Fruit fly (Drosophila melanogaster) whole organism, prepupa: ENCODE data around the gene CG32425.

ENCODE experiments used
- Blimp-1 ChIP-seq: fragments of 200-800 bp; sonication (Bioruptor generic); optimal IDR thresholded peaks from 3 replicates; lab custom pipeline; 2017; ENCODE audit warnings: missing biosample characterization, missing genetic modification characterization, mild to moderate bottlenecking, moderate library complexity, missing genetic modification reagents
- CG10631 ChIP-seq: fragments of 200-800 bp; sonication (Bioruptor generic); optimal IDR thresholded peaks from 2 replicates; lab custom pipeline; 2016; ENCODE audit warnings: missing biosample characterization, missing genetic modification characterization
- CG10669 ChIP-seq: fragments of 200-800 bp; sonication (Bioruptor generic); optimal IDR thresholded peaks from 3 replicates; lab custom pipeline; 2018; ENCODE audit warnings: missing biosample characterization, mild to moderate bottlenecking, missing genetic modification characterization, moderate library complexity
- CG11762 ChIP-seq: fragments of 200-800 bp; sonication (Bioruptor generic); optimal IDR thresholded peaks from 3 replicates; lab custom pipeline; 2016; ENCODE audit warnings: missing biosample characterization, missing genetic modification characterization; ENCODE audit not compliant: insufficient read depth
- CG1621 ChIP-seq: fragments of 200-800 bp; sonication (Bioruptor generic); optimal IDR thresholded peaks from 3 replicates; lab custom pipeline; 2018; ENCODE audit warnings: missing biosample characterization, mild to moderate bottlenecking, missing genetic modification characterization
- CG16779 ChIP-seq: fragments of 200-800 bp; sonication (Bioruptor generic); optimal IDR thresholded peaks from 3 replicates; lab custom pipeline; 2017; ENCODE audit warnings: missing biosample characterization, mild to moderate bottlenecking, missing genetic modification characterization
- CG31627 ChIP-seq: fragments of 200-800 bp; sonication (Bioruptor generic); optimal IDR thresholded peaks from 3 replicates; lab custom pipeline; 2016; ENCODE audit warnings: missing biosample characterization, missing genetic modification characterization
- CG32006 ChIP-seq: fragments of 200-800 bp; sonication (Bioruptor generic); optimal IDR thresholded peaks from 3 replicates; lab custom pipeline; 2017; ENCODE audit warnings: missing biosample characterization, mild to moderate bottlenecking, missing genetic modification characterization
- CG3919 ChIP-seq: fragments of 200-800 bp; sonication (Bioruptor generic); optimal IDR thresholded peaks from 3 replicates; lab custom pipeline; 2016; ENCODE audit warnings: missing biosample characterization, missing genetic modification characterization
- CG6163 ChIP-seq: fragments of 200-800 bp; sonication (Bioruptor generic); IDR thresholded peaks from 3 replicates; pipeline ENCODE4 v1.3.6; 2022; ENCODE audit warnings: missing biosample characterization, missing genetic modification characterization
- CG6276 ChIP-seq: fragments of 200-800 bp; sonication (Bioruptor generic); optimal IDR thresholded peaks from 2 replicates; lab custom pipeline; 2017; ENCODE audit warnings: missing biosample characterization, mild to moderate bottlenecking, missing genetic modification characterization
- CG6792 ChIP-seq: fragments of 200-800 bp; sonication (Bioruptor generic); optimal IDR thresholded peaks from 3 replicates; lab custom pipeline; 2016; ENCODE audit warnings: missing biosample characterization, missing genetic modification characterization
- CG6808 ChIP-seq: fragments of 200-800 bp; sonication (Bioruptor generic); optimal IDR thresholded peaks from 3 replicates; lab custom pipeline; 2017; ENCODE audit warnings: missing biosample characterization, missing genetic modification characterization, mild to moderate bottlenecking, moderate library complexity, missing genetic modification reagents
- CG6854 ChIP-seq: fragments of 200-800 bp; sonication (Bioruptor generic); optimal IDR thresholded peaks from 2 replicates; lab custom pipeline; 2017; ENCODE audit warnings: missing biosample characterization, mild to moderate bottlenecking, missing genetic modification characterization
- CG7368 ChIP-seq: fragments of 200-800 bp; sonication (Bioruptor generic); optimal IDR thresholded peaks from 3 replicates; lab custom pipeline; 2016; ENCODE audit warnings: missing biosample characterization, missing genetic modification characterization
- CG8319 ChIP-seq: fragments of 200-800 bp; sonication (Bioruptor generic); optimal IDR thresholded peaks from 3 replicates; lab custom pipeline; 2016; ENCODE audit warnings: missing biosample characterization, missing genetic modification characterization
- CG8632 ChIP-seq: fragments of 200-800 bp; sonication (Bioruptor generic); optimal IDR thresholded peaks from 3 replicates; lab custom pipeline; 2016; ENCODE audit warnings: missing biosample characterization, missing genetic modification characterization
- CG9139 ChIP-seq: fragments of 200-800 bp; sonication (Bioruptor generic); optimal IDR thresholded peaks from 3 replicates; lab custom pipeline; 2017; ENCODE audit warnings: missing biosample characterization, mild to moderate bottlenecking, missing genetic modification characterization
- Eip75B ChIP-seq: fragments of 200-800 bp; sonication (Bioruptor generic); optimal IDR thresholded peaks from 3 replicates; lab custom pipeline; 2016; ENCODE audit warnings: missing biosample characterization, missing genetic modification characterization
- Eip78C ChIP-seq: fragments of 200-800 bp; sonication (Bioruptor generic); peaks from one replicate; lab custom pipeline; 2016; ENCODE audit warnings: missing biosample characterization, missing genetic modification characterization
- Eip93F ChIP-seq: fragments of 200-800 bp; sonication (Bioruptor generic); optimal IDR thresholded peaks from 2 replicates; lab custom pipeline; 2016; ENCODE audit warnings: missing biosample characterization, mild to moderate bottlenecking, missing genetic modification characterization
- Ets21C ChIP-seq: fragments of 200-800 bp; sonication (Bioruptor generic); optimal IDR thresholded peaks from 3 replicates; lab custom pipeline; 2016; ENCODE audit warnings: missing biosample characterization, missing genetic modification characterization
- Ets96B ChIP-seq: fragments of 200-800 bp; optimal IDR thresholded peaks from 2 replicates; lab custom pipeline; 2019; ENCODE audit warnings: missing biosample characterization, mild to moderate bottlenecking, missing genetic modification characterization, moderate library complexity
- Hr38 ChIP-seq: sonication (Bioruptor generic); optimal IDR thresholded peaks from 2 replicates; lab custom pipeline; 2016; ENCODE audit warnings: missing biosample characterization, missing genetic modification characterization
- Hr39 ChIP-seq: fragments of 200-800 bp; sonication (Bioruptor generic); optimal IDR thresholded peaks from 2 replicates; lab custom pipeline; 2016; ENCODE audit warnings: missing biosample characterization, missing genetic modification characterization
- Hr4 ChIP-seq: fragments of 200-800 bp; sonication (Bioruptor generic); optimal IDR thresholded peaks from 3 replicates; lab custom pipeline; 2016; ENCODE audit warnings: missing biosample characterization, missing genetic modification characterization
- Lpt ChIP-seq: fragments of 200-800 bp; sonication (Bioruptor generic); optimal IDR thresholded peaks from 3 replicates; lab custom pipeline; 2016; ENCODE audit warnings: missing biosample characterization, missing genetic modification characterization
- Met ChIP-seq: fragments of 200-800 bp; sonication (Bioruptor generic); optimal IDR thresholded peaks from 3 replicates; lab custom pipeline; 2016; ENCODE audit warnings: missing biosample characterization, missing genetic modification characterization
- OdsH ChIP-seq: fragments of 200-800 bp; sonication (Bioruptor generic); optimal IDR thresholded peaks from 3 replicates; lab custom pipeline; 2016; ENCODE audit warnings: missing biosample characterization, missing genetic modification characterization
- Sox102F ChIP-seq: fragments of 200-800 bp; sonication (Bioruptor generic); optimal IDR thresholded peaks from 2 replicates; lab custom pipeline; 2016; ENCODE audit warnings: missing biosample characterization, mild to moderate bottlenecking, missing genetic modification characterization
- Sox15 ChIP-seq: fragments of 200-800 bp; sonication (Bioruptor generic); optimal IDR thresholded peaks from 3 replicates; lab custom pipeline; 2016; ENCODE audit warnings: missing biosample characterization, missing genetic modification characterization
- achi ChIP-seq: fragments of 200-800 bp; sonication (Bioruptor generic); optimal IDR thresholded peaks from 3 replicates; lab custom pipeline; 2016; ENCODE audit warnings: missing biosample characterization, missing genetic modification characterization
- cyc ChIP-seq: fragments of 200-800 bp; sonication (Bioruptor generic); optimal IDR thresholded peaks from 3 replicates; lab custom pipeline; 2016; ENCODE audit warnings: missing biosample characterization, missing genetic modification characterization
- dac ChIP-seq: fragments of 200-800 bp; sonication (Bioruptor generic); optimal IDR thresholded peaks from 2 replicates; lab custom pipeline; 2017; ENCODE audit warnings: missing biosample characterization, mild to moderate bottlenecking, missing genetic modification characterization
- dsx ChIP-seq: fragments of 200-800 bp; optimal IDR thresholded peaks from 3 replicates; lab custom pipeline; 2019; ENCODE audit warnings: missing biosample characterization, mild to moderate bottlenecking, missing genetic modification characterization, moderate library complexity; ENCODE audit not compliant: poor library complexity, severe bottlenecking
- eg ChIP-seq: fragments of 200-800 bp; sonication (Bioruptor generic); IDR thresholded peaks from 3 replicates; pipeline ENCODE4 v1.3.6; 2022; ENCODE audit warnings: missing biosample characterization, missing genetic modification characterization
- esn ChIP-seq: fragments of 200-800 bp; sonication (Bioruptor generic); optimal IDR thresholded peaks from 2 replicates; lab custom pipeline; 2016; ENCODE audit warnings: missing biosample characterization, mild to moderate bottlenecking, missing genetic modification characterization, moderate library complexity
- fd59A ChIP-seq: fragments of 200-800 bp; sonication (Bioruptor generic); optimal IDR thresholded peaks from 2 replicates; lab custom pipeline; 2017; ENCODE audit warnings: missing biosample characterization, mild to moderate bottlenecking, missing genetic modification characterization, missing genetic modification reagents
- fd85E ChIP-seq: fragments of 200-800 bp; sonication (Bioruptor generic); optimal IDR thresholded peaks from 3 replicates; lab custom pipeline; 2016; ENCODE audit warnings: missing biosample characterization, missing genetic modification characterization
- fkh ChIP-seq: fragments of 200-800 bp; sonication (Bioruptor generic); optimal IDR thresholded peaks from 3 replicates; lab custom pipeline; 2017; ENCODE audit warnings: missing biosample characterization, mild to moderate bottlenecking, missing genetic modification characterization, moderate library complexity
- net ChIP-seq: fragments of 200-800 bp; sonication (Bioruptor generic); optimal IDR thresholded peaks from 3 replicates; lab custom pipeline; 2016; ENCODE audit warnings: missing biosample characterization, missing genetic modification characterization
- pdm3 ChIP-seq: fragments of 200-800 bp; sonication (Bioruptor generic); optimal IDR thresholded peaks from 3 replicates; lab custom pipeline; 2016; ENCODE audit warnings: missing biosample characterization, missing genetic modification characterization
- salr ChIP-seq, 2 experiments: fragments of 200-800 bp; sonication (Bioruptor generic); optimal IDR thresholded peaks; 3 replicates each; lab custom pipeline; 2016 to 2018; ENCODE audit warnings: missing biosample characterization in 2 of 2, missing genetic modification characterization in 2 of 2, mild to moderate bottlenecking in 1 of 2
- spab ChIP-seq: fragments of 200-800 bp; sonication (Bioruptor generic); optimal IDR thresholded peaks from 2 replicates; lab custom pipeline; 2017; ENCODE audit warnings: missing biosample characterization, mild to moderate bottlenecking, missing genetic modification characterization, missing genetic modification reagents
- ss ChIP-seq, 2 experiments: fragments of 200-800 bp; sonication (Bioruptor generic); optimal IDR thresholded peaks; 2 replicates in 1 of 2; 3 replicates in 1 of 2; lab custom pipeline; 2017 to 2018; ENCODE audit warnings: mild to moderate bottlenecking in 2 of 2, missing biosample characterization in 2 of 2, missing genetic modification characterization in 2 of 2, moderate library complexity in 1 of 2
- svp ChIP-seq: fragments of 200-800 bp; sonication (Bioruptor generic); peaks from one replicate; lab custom pipeline; 2016; ENCODE audit warnings: missing biosample characterization, missing genetic modification characterization
- vri ChIP-seq: fragments of 200-800 bp; sonication (Bioruptor generic); optimal IDR thresholded peaks from 3 replicates; lab custom pipeline; 2016; ENCODE audit warnings: missing biosample characterization, mild to moderate bottlenecking, missing genetic modification characterization

Gene CG32425

DNA sequence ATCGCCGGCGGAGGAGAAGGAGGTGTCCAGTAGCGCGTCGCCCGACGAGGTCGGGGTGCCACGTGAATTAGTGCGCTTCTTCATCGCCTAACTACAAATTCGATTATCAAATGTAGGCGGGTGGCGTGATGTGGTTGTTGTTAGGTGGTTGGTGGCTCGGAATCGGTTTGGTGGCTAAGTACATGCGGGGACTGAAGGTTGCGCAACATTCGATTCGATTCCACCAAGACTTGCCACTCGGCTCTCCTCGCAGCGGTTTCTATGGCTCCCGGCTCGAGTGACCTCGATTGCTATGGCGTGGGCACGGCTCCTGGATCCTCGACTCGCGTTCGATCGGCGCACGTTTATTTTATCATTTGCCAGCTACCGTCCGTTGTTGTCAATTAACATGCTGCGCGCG is 28.6 kb downstream of the CG32425 start:
- TF ChIP-seq dsx (no peak), CG3919 (no peak), CG6276 (GFP tag; lab: Kevin White, UChicago) (no peak), achi (GFP tag; lab: Kevin White, UChicago) (no peak), fd59A (GFP tag; lab: Kevin White, UChicago) (no peak), dac (GFP tag; lab: Kevin White, UChicago) (no peak), CG11762 (GFP tag; lab: Kevin White, UChicago) (no peak), OdsH (GFP tag; lab: Kevin White, UChicago) (no peak), CG8319 (GFP tag; lab: Kevin White, UChicago) (no peak), svp (no peak), Hr4 (GFP tag; lab: Kevin White, UChicago) (no peak), fkh (GFP tag; lab: Kevin White, UChicago) (no peak), CG10669 (GFP tag; lab: Kevin White, UChicago) (no peak)

DNA sequence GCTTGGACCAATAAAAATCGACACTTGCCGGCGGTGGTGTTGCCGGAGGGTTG is 28.8 kb downstream of the CG32425 start, which contains the start of gene Pss:
Pss (minus strand) TSS at position 32 of the 53 bp plus-strand sequence.
- TF ChIP-seq vri (GFP tag; lab: Kevin White, UChicago): no peak
- TF ChIP-seq, all 60 proteins: peak for 0

DNA sequence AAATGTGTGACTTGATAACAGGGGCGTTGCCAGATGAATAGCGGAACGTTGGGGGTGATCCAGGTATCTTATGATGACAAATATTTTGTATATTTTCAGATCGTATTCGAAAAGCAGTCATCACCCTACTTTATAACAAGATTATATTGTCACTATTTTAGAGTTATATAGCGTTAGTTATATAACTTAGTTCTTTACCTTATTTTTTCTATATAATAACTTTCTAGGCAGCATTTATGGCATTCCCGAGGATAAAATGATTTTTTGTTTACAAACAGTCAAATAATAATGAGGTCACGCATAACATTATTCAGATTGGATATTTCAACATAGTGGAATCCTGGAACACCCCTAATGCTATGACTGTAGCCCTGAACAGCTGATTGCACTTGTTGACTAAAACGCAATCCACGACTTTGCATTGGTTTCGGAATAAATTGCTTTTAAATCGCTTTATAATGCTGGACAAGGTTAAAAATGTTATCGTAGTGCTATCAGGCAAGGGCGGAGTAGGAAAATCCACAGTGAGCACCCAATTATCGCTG is 29.1 kb downstream of the CG32425 start, which contains the start of gene Nubp2:
Nubp2 (plus strand) TSS at position 381 of the 545 bp plus-strand sequence.
- TF ChIP-seq CG8632: peak; percentile 93
- TF ChIP-seq CG7368 (GFP tag; lab: Kevin White, UChicago): peak; percentile 90
- peak; percentile 95 for TF ChIP-seq Met (GFP tag; lab: Kevin White, UChicago)
- peak; percentile 95 for TF ChIP-seq cyc (GFP tag; lab: Kevin White, UChicago)
- peak; percentile 97 for TF ChIP-seq Eip78C (GFP tag; lab: Kevin White, UChicago)
- peak; percentile 83 for TF ChIP-seq spab (GFP tag; lab: Kevin White, UChicago)
- TF ChIP-seq CG9139 (GFP tag; lab: Kevin White, UChicago): peak; percentile 72
- peak; percentile 92 for TF ChIP-seq fd59A (GFP tag; lab: Kevin White, UChicago)
- peak; percentile 98 for TF ChIP-seq CG10631 (GFP tag; lab: Kevin White, UChicago)
- peak; percentile 74 for TF ChIP-seq Blimp-1
- peak; percentile 96 for TF ChIP-seq Sox15 (GFP tag; lab: Kevin White, UChicago)
- TF ChIP-seq dsx: peak; percentile 89
- peak; percentile 88 for TF ChIP-seq dac (GFP tag; lab: Kevin White, UChicago)
- peak; percentile 90 for TF ChIP-seq CG6808 (GFP tag; lab: Kevin White, UChicago)
- peak; percentile 82 for TF ChIP-seq fd85E (GFP tag; lab: Kevin White, UChicago)
- TF ChIP-seq eg (GFP tag; lab: Robert Waterston, UW): peak; percentile 95
- peak; percentile 97 for TF ChIP-seq OdsH (GFP tag; lab: Kevin White, UChicago)
- peak; percentile 91 for TF ChIP-seq net (GFP tag; lab: Kevin White, UChicago)
- TF ChIP-seq Ets96B (tag; lab: Kevin White, UChicago): peak; percentile 92
- peak; percentile 92 for TF ChIP-seq CG10669 (GFP tag; lab: Kevin White, UChicago)
- peak; percentile 93 for TF ChIP-seq Ets21C (GFP tag; lab: Kevin White, UChicago)
- TF ChIP-seq Hr38 (GFP tag; lab: Kevin White, UChicago): peak; percentile 47
- peak; percentile 95 for TF ChIP-seq Hr39
- peak; percentile 91 for TF ChIP-seq CG6792 (GFP tag; lab: Kevin White, UChicago)
- peak; percentile 97 for TF ChIP-seq esn (GFP tag; lab: Kevin White, UChicago)
- peak; percentile 93 for TF ChIP-seq Eip93F
- peak; percentile 63 for TF ChIP-seq CG6854 (GFP tag; lab: Kevin White, UChicago)
- peak; percentile 94 for TF ChIP-seq achi (GFP tag; lab: Kevin White, UChicago)
- TF ChIP-seq CG6163 (GFP tag; lab: Robert Waterston, UW): peak; percentile 93
- peak; percentile 83 to 93 for TF ChIP-seq ss (GFP tag; optimal IDR thresholded peaks at IDR 0.05; lab: Kevin White, UChicago)
- peak; percentile 96 for TF ChIP-seq CG31627 (GFP tag; lab: Kevin White, UChicago)
- peak; percentile 97 for TF ChIP-seq svp
- TF ChIP-seq Eip75B: peak; percentile 96
- TF ChIP-seq CG8319 (GFP tag; lab: Kevin White, UChicago): peak; percentile 92
- TF ChIP-seq salr (GFP tag; optimal IDR thresholded peaks at IDR 0.05; lab: Kevin White, UChicago): peak; percentile 85 to 93
- TF ChIP-seq pdm3 (GFP tag; lab: Kevin White, UChicago): peak; percentile 96
- peak; percentile 91 for TF ChIP-seq Lpt (GFP tag; lab: Kevin White, UChicago)
- TF ChIP-seq CG32006 (GFP tag; lab: Kevin White, UChicago): peak; percentile 96
- TF ChIP-seq Sox102F: peak; percentile 93
- TF ChIP-seq CG3919: peak; percentile 93
- TF ChIP-seq CG1621 (tag; lab: Kevin White, UChicago): peak; percentile 85
- TF ChIP-seq CG16779: peak; percentile 64
